Fruit fly (Drosophila melanogaster): ENCODE measurements around the gene CG31659.

Gene CG31659

dm6 chr2L:1346034-1346433 is 13.6 kb downstream of the CG31659 start:
- no peak for TF ChIP-seq noc (tag; optimal IDR thresholded peaks at IDR 0.05)

DNA sequence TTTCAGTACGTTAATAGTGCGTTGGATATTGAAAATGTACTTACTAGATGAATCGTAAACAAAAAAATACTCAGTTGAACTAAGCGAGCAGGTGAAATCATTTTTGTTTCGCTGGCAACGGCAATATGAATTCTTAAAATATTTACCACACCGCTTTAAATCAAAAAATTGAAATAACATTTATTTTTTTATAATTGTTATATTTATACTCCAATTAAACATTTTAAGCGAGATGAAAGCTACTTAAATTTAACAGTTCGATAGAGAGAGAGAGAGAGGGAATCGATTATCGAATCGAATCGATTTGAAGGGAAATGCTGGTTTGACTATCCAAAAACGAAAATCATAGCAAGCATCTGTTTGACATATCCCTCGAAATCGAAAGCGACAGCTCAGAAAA is 15.5 kb downstream of the CG31659 start, which contains the start of the genes CG33922 and Cdlc2:
TSS of gene CG33922 (minus strand) at position 101 of the 400 bp plus-strand sequence.
TSS of gene Cdlc2 (plus strand) at position 330 of the 400 bp plus-strand sequence.
- TF ChIP-seq noc (tag; optimal IDR thresholded peaks at IDR 0.05): no peak

DNA sequence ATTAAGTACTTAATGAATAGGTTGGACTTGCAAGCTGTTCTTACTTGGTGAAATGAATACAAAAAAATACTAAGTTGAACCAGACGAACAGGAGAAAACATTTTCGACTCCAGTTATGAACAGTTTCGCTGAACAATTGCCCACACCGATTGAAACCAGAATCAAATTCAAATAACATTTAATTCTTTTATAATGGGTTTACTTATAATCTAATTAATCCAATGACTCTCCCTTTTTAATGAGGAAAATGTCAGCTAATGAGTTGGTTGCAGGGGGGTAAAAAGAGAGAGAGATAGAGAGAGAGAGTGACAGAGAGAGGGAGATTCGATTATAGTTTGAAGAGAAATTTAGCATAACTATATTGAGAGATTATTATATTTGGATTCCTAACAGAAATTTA is 17.6 kb downstream of the CG31659 start, which contains the start of gene CG33923:
TSS of gene CG33923 (minus strand) at position 101 of the 400 bp plus-strand sequence.
- TF ChIP-seq noc (tag; optimal IDR thresholded peaks at IDR 0.05): no peak

- TF ChIP-seq noc (tag; optimal IDR thresholded peaks at IDR 0.05): no peak
Observed at dm6 chr2L:1333828-1334227, 25.8 kb downstream of the CG31659 start, which contains the start of gene CG5440. TSS of gene CG5440 (plus strand) at chr2L:1334128.

dm6 chr2L:1328861-1329260 is 30.7 kb downstream of the CG31659 start, which contains the start of gene a5:
TSS of gene a5 (plus strand) at chr2L:1329161.
- no peak for TF ChIP-seq noc (tag; optimal IDR thresholded peaks at IDR 0.05)

dm6 chr2L:1316422-1316821 is 43.2 kb downstream of the CG31659 start:
- TF ChIP-seq noc (tag; optimal IDR thresholded peaks at IDR 0.05): no peak

dm6 chr2L:1315283-1315682 is 44.3 kb downstream of the CG31659 start:
- TF ChIP-seq noc (tag; optimal IDR thresholded peaks at IDR 0.05): no peak

DNA sequence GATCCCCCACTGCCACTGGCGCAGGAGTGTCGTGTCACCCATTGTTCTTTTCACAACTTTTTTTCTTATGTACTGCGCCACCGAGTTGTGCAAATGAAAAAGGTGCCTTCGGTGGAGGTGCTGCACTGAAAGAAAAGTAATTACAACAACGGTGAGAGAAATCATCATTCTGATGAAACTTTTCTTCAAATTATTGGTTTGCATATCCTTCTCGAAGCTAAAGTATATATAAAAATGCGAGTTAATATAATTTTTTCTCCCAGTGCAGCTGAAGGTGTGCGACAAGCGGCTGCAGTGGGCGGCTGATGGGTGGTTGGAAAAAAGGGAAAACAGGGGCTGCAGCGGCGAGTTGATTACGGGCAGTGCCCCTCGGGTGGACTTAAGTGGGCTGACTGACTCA is 47.3 kb downstream of the CG31659 start:
- TF ChIP-seq noc (tag; optimal IDR thresholded peaks at IDR 0.05): no peak
